Fruit fly (Drosophila melanogaster): ENCODE data around the gene CG15739.

Gene CG15739

DNA sequence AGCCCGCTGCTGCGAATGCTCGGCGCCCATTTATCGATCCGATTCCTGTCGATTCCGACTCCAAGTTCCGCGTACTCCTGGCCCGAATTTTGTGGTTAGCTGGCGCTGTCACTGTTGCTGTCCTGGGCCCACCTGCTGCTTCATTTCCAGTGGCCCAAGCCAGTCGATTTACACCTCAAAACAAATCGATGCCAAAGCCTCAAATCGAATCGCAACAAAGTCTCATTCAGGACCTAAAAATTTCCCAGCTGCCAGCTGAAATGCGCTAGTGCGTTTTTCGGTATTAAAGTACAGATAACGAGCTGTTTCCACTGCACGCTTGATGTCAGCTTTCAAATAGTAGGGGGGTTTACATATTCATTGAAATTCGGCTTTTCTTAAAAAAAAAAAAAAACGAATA is 602 bp upstream of the CG15739 start, which contains the start of gene BORCS5 (continued):
- TF ChIP-seq YL-1 (GFP tag; optimal IDR thresholded peaks at IDR 0.05) (peak; percentile 19), E2f2 (GFP tag; IDR thresholded peaks at IDR 0.05) (0 out of 2 replicates have a peak, but pooled peaks have one; percentile 18), wek (GFP tag; optimal IDR thresholded peaks at IDR 0.05) (peak; percentile 80), Hmr (GFP tag; optimal IDR thresholded peaks at IDR 0.05) (no peak), CG7357 (GFP tag; IDR thresholded peaks at IDR 0.05) (peak; percentile 90), Lhr (GFP tag; optimal IDR thresholded peaks at IDR 0.05) (peak; percentile 21), CG10267 (tag; optimal IDR thresholded peaks at IDR 0.05) (peak; percentile 1), Ptx1 (GFP tag; IDR thresholded peaks at IDR 0.05) (0 out of 2 replicates have a peak, but pooled peaks have one; percentile 13), Med (GFP tag) (peak; percentile 51), MBD-R2 (GFP tag; IDR thresholded peaks at IDR 0.05) (peak; percentile 72), CG9876 (GFP tag; optimal IDR thresholded peaks at IDR 0.05) (no peak), MESR4 (GFP tag; optimal IDR thresholded peaks at IDR 0.05) (peak; percentile 71), run (tag; optimal IDR thresholded peaks at IDR 0.05) (no peak), CG4617 (GFP tag; optimal IDR thresholded peaks at IDR 0.05; ENCODE audit: borderline replicate concordance) (peak; percentile 42), trem (tag; optimal IDR thresholded peaks at IDR 0.05) (peak; percentile 2), Dp (GFP tag; optimal IDR thresholded peaks at IDR 0.05) (peak; percentile 20), Hsf (GFP tag; optimal IDR thresholded peaks at IDR 0.05) (peak; percentile 2), gfzf (GFP tag; optimal IDR thresholded peaks at IDR 0.05) (peak; percentile 77), shn (GFP tag; optimal IDR thresholded peaks at IDR 0.05) (no peak), CG3163 (GFP tag; optimal IDR thresholded peaks at IDR 0.05) (no peak), nmo (GFP tag; optimal IDR thresholded peaks at IDR 0.05) (peak; percentile 25), Dll (GFP tag; IDR thresholded peaks at IDR 0.05; ENCODE audit: partially characterized antibody) (0 out of 4 replicates have a peak, but pooled peaks have one; percentile 12), pita (GFP tag; optimal IDR thresholded peaks at IDR 0.05) (no peak), CG14710 (tag; optimal IDR thresholded peaks at IDR 0.05) (peak; percentile 30), crp (GFP tag; optimal IDR thresholded peaks at IDR 0.05) (peak in 1 of 2 experiments; percentile 54), phol (tag; optimal IDR thresholded peaks at IDR 0.05) (peak; percentile 30), chinmo (GFP tag; IDR thresholded peaks at IDR 0.05; ENCODE audit: partially characterized antibody) (0 out of 4 replicates have a peak, but pooled peaks have one; percentile 15), lola (GFP tag; optimal IDR thresholded peaks at IDR 0.05) (peak in 1 of 3 experiments; percentile 81), onecut (GFP tag; IDR thresholded peaks at IDR 0.05) (peak; percentile 70), CG30403 (GFP tag; optimal IDR thresholded peaks at IDR 0.05) (peak; percentile 33), dysf (GFP tag; IDR thresholded peaks at IDR 0.05) (0 out of 3 replicates have a peak, but pooled peaks have one; percentile 15), row (GFP tag; IDR thresholded peaks at IDR 0.05) (peak; percentile 72), CG9797 (GFP tag; optimal IDR thresholded peaks at IDR 0.05) (peak; percentile 15), pzg (GFP tag; optimal IDR thresholded peaks at IDR 0.05) (peak; percentile 47), Rfx (GFP tag; IDR thresholded peaks at IDR 0.05) (0 out of 2 replicates have a peak, but pooled peaks have one; percentile 11)

DNA sequence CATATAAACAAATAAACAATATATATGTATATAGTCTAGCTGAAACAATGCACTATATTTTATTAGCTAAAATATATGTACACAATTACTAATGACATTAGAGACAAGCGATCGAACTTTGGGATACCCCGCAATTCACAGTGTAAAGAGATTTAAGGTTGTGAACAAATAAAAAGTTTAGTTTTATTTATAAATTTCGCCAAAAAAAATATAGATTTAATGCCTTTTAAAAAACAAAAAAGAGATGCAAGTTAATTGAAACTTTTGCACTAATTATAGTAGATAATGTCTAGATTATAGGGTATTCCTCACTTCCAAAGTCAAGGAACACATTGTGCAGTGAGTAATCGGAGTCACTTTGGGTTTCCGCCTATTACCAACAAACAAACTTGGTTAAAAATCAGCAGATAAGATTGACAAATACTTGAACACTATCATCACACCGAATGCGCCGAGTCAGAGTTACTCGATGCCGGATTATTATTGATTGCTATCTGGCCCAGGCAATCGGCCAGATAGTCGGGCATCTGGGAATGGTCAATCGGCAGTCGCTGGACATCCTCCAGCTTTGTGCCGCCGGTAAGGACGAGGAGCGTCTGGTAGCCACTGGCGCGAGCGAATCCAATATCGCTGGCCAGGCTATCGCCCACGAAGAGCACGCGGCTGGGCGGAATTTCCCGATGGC is 2.2 kb downstream of the CG15739 start:
- TF ChIP-seq grn (GFP tag; optimal IDR thresholded peaks at IDR 0.05) = peak; percentile 96
- TF ChIP-seq eve (GFP tag; optimal IDR thresholded peaks at IDR 0.05) = no peak
- no peak for TF ChIP-seq eyg (GFP tag; optimal IDR thresholded peaks at IDR 0.05)
- no peak for TF ChIP-seq CG32532 (GFP tag; IDR thresholded peaks at IDR 0.05)
- TF ChIP-seq CrebB (tag; optimal IDR thresholded peaks at IDR 0.05) = no peak
- TF ChIP-seq D19B (GFP tag; optimal IDR thresholded peaks at IDR 0.05) = peak; percentile 95
- TF ChIP-seq CG30020 (tag; optimal IDR thresholded peaks at IDR 0.05) = no peak
- no peak for TF ChIP-seq CG5953 (GFP tag; IDR thresholded peaks at IDR 0.05)
- TF ChIP-seq CG34224 (GFP tag; IDR thresholded peaks at IDR 0.05; ENCODE audit: partially characterized antibody) = no peak
- TF ChIP-seq pan (optimal IDR thresholded peaks at IDR 0.05) = no peak
- TF ChIP-seq pan (GFP tag; optimal IDR thresholded peaks at IDR 0.05 in 1 of 2, IDR thresholded peaks at IDR 0.05 in 1 of 2) = peak in 1 of 2 experiments; percentile 8
- TF ChIP-seq CG17829 (tag; optimal IDR thresholded peaks at IDR 0.05) = no peak
- TF ChIP-seq Atf3 (GFP tag; optimal IDR thresholded peaks at IDR 0.05) = no peak
- TF ChIP-seq Atf6 (GFP tag; IDR thresholded peaks at IDR 0.05) = 0 out of 2 replicates have a peak, but pooled peaks have one; percentile 6
- no peak for TF ChIP-seq pfk (GFP tag; optimal IDR thresholded peaks at IDR 0.05)

Data from whole organism, embryonic.